Worm (Caenorhabditis elegans) whole organism, late embryonic: ENCODE results near the gene B0416.2.

Experiments used
- K02D7.2 ChIP-seq: sonication (generic microtip); optimal IDR thresholded peaks from 2 replicates; lab custom pipeline; 2017; ENCODE audit warnings: mild to moderate bottlenecking, missing genetic modification characterization, missing compliant biosample characterization
- K09A11.1 ChIP-seq: sonication (generic microtip); optimal IDR thresholded peaks from 2 replicates; lab custom pipeline; 2017; ENCODE audit warnings: antibody characterized with exemption, mild to moderate bottlenecking, missing genetic modification characterization, missing compliant biosample characterization; ENCODE audit not compliant: insufficient read depth
- T23F11.4 ChIP-seq: fragments of 200-800 bp; sonication (Bioruptor generic); optimal IDR thresholded peaks from 2 replicates; lab custom pipeline; 2018; ENCODE audit warnings: mild to moderate bottlenecking, missing genetic modification characterization, missing compliant biosample characterization
- Y22D7AL.16 ChIP-seq: sonication (generic microtip); optimal IDR thresholded peaks from 2 replicates; lab custom pipeline; 2016; ENCODE audit warnings: missing genetic modification characterization, missing compliant biosample characterization
- ahr-1 ChIP-seq: sonication (generic microtip); optimal IDR thresholded peaks from 2 replicates; lab custom pipeline; 2016; ENCODE audit warnings: missing genetic modification characterization, missing compliant biosample characterization
- ceh-18 ChIP-seq: sonication (generic microtip); optimal IDR thresholded peaks from 2 replicates; lab custom pipeline; 2016; ENCODE audit warnings: missing genetic modification characterization, missing compliant biosample characterization
- ceh-19 ChIP-seq: fragments of 200-800 bp; sonication (Bioruptor generic); optimal IDR thresholded peaks from 2 replicates; lab custom pipeline; 2018; ENCODE audit warnings: mild to moderate bottlenecking, missing genetic modification characterization, missing compliant biosample characterization
- ceh-2 ChIP-seq: sonication (generic microtip); optimal IDR thresholded peaks from 2 replicates; lab custom pipeline; 2016; ENCODE audit warnings: missing genotype, missing genetic modification characterization, missing compliant biosample characterization
- ceh-22 ChIP-seq: sonication (generic microtip); optimal IDR thresholded peaks from 2 replicates; lab custom pipeline; 2017; ENCODE audit warnings: missing biosample characterization, missing genetic modification characterization
- ceh-24 ChIP-seq: sonication (generic microtip); optimal IDR thresholded peaks from 2 replicates; lab custom pipeline; 2016; ENCODE audit warnings: mild to moderate bottlenecking, missing genetic modification characterization, missing compliant biosample characterization
- ceh-30 ChIP-seq: fragments of 150-350 bp; optimal IDR thresholded peaks from 2 replicates; lab custom pipeline; 2014; ENCODE audit warnings: missing biosample characterization, missing genetic modification characterization
- ceh-31 ChIP-seq: sonication (generic microtip); optimal IDR thresholded peaks from 2 replicates; lab custom pipeline; 2016; ENCODE audit warnings: missing genetic modification characterization, missing compliant biosample characterization
- ceh-48 ChIP-seq: sonication (generic microtip); optimal IDR thresholded peaks from 2 replicates; lab custom pipeline; 2016; ENCODE audit warnings: missing genetic modification characterization, inconsistent platforms, missing compliant biosample characterization
- ceh-6 ChIP-seq: fragments of 200-800 bp; sonication (Bioruptor generic); optimal IDR thresholded peaks from 2 replicates; lab custom pipeline; 2018; ENCODE audit warnings: mild to moderate bottlenecking, missing genetic modification characterization, missing compliant biosample characterization
- elt-2 ChIP-seq: sonication (generic microtip); optimal IDR thresholded peaks from 2 replicates; lab custom pipeline; 2016; ENCODE audit warnings: missing genetic modification reagents, missing genetic modification characterization, missing compliant biosample characterization
- elt-4 ChIP-seq: sonication (generic microtip); optimal IDR thresholded peaks from 2 replicates; lab custom pipeline; 2016; ENCODE audit warnings: missing genetic modification characterization, missing compliant biosample characterization
- ets-4 ChIP-seq: sonication (generic microtip); optimal IDR thresholded peaks from 2 replicates; lab custom pipeline; 2016; ENCODE audit warnings: missing genetic modification characterization, missing compliant biosample characterization
- eyg-1 ChIP-seq: sonication (generic microtip); optimal IDR thresholded peaks from 2 replicates; lab custom pipeline; 2016; ENCODE audit warnings: missing genotype, missing genetic modification characterization, missing compliant biosample characterization
- fax-1 ChIP-seq: sonication (generic microtip); optimal IDR thresholded peaks from 2 replicates; lab custom pipeline; 2016; ENCODE audit warnings: missing genotype, missing genetic modification characterization, missing compliant biosample characterization
- fkh-10 ChIP-seq: fragments of 150-350 bp; optimal IDR thresholded peaks from 2 replicates; lab custom pipeline; 2014; ENCODE audit warnings: missing biosample characterization, missing genetic modification reagents, missing genetic modification characterization
- gmeb-2 ChIP-seq: sonication (generic microtip); optimal IDR thresholded peaks from 2 replicates; lab custom pipeline; 2016; ENCODE audit warnings: missing genetic modification characterization, inconsistent platforms, missing compliant biosample characterization
- hlh-13 ChIP-seq: fragments of 200-800 bp; sonication (Bioruptor generic); optimal IDR thresholded peaks from 2 replicates; lab custom pipeline; 2018; ENCODE audit warnings: mild to moderate bottlenecking, missing genetic modification characterization, missing compliant biosample characterization
- hlh-15 ChIP-seq: sonication (generic microtip); optimal IDR thresholded peaks from 2 replicates; lab custom pipeline; 2016; ENCODE audit warnings: missing genetic modification characterization, missing compliant biosample characterization
- hlh-30 ChIP-seq: sonication (generic microtip); optimal IDR thresholded peaks from 2 replicates; lab custom pipeline; 2017; ENCODE audit warnings: antibody characterized with exemption, missing genetic modification characterization, missing compliant biosample characterization; ENCODE audit not compliant: insufficient read depth
- hlh-6 ChIP-seq: sonication (generic microtip); optimal IDR thresholded peaks from 2 replicates; lab custom pipeline; 2016; ENCODE audit warnings: missing genotype, missing genetic modification characterization, missing compliant biosample characterization
- hlh-8 ChIP-seq: sonication (generic microtip); optimal IDR thresholded peaks from 2 replicates; lab custom pipeline; 2016; ENCODE audit warnings: missing genotype, missing genetic modification characterization, missing compliant biosample characterization
- lim-6 ChIP-seq: sonication (generic microtip); optimal IDR thresholded peaks from 2 replicates; lab custom pipeline; 2016; ENCODE audit warnings: missing genetic modification characterization, missing compliant biosample characterization
- mec-3 ChIP-seq: sonication (generic microtip); optimal IDR thresholded peaks from 2 replicates; lab custom pipeline; 2016; ENCODE audit warnings: borderline replicate concordance, missing genetic modification characterization, missing compliant biosample characterization
- nfya-1 ChIP-seq: sonication (generic microtip); optimal IDR thresholded peaks from 2 replicates; lab custom pipeline; 2017; ENCODE audit warnings: missing genetic modification characterization, mild to moderate bottlenecking, missing compliant biosample characterization, antibody characterized with exemption, moderate library complexity
- nhr-11 ChIP-seq: fragments of 150-350 bp; optimal IDR thresholded peaks from 2 replicates; lab custom pipeline; 2014; ENCODE audit warnings: missing biosample characterization, missing genetic modification characterization
- npax-4 ChIP-seq: sonication (generic microtip); optimal IDR thresholded peaks from 2 replicates; lab custom pipeline; 2016; ENCODE audit warnings: missing genetic modification characterization, missing compliant biosample characterization
- odd-2 ChIP-seq: sonication (generic microtip); optimal IDR thresholded peaks from 2 replicates; lab custom pipeline; 2017; ENCODE audit warnings: antibody characterized with exemption, mild to moderate bottlenecking, missing genetic modification characterization, missing compliant biosample characterization
- pag-3 ChIP-seq: sonication (generic microtip); optimal IDR thresholded peaks from 2 replicates; lab custom pipeline; 2016; ENCODE audit warnings: missing compliant biosample characterization, missing genetic modification characterization, borderline replicate concordance
- pat-9 ChIP-seq: fragments of 200-800 bp; sonication (Bioruptor generic); optimal IDR thresholded peaks from 2 replicates; lab custom pipeline; 2018; ENCODE audit warnings: mild to moderate bottlenecking, missing genetic modification characterization, moderate library complexity, missing compliant biosample characterization
- pax-1 ChIP-seq: fragments of 150-350 bp; optimal IDR thresholded peaks from 2 replicates; lab custom pipeline; 2014; ENCODE audit warnings: missing biosample characterization, missing genetic modification characterization
- pha-2 ChIP-seq: sonication (generic microtip); optimal IDR thresholded peaks from 2 replicates; lab custom pipeline; 2017; ENCODE audit warnings: mild to moderate bottlenecking, missing genetic modification characterization, missing compliant biosample characterization
- pha-4 ChIP-seq: fragments of 150-350 bp; optimal IDR thresholded peaks from 2 replicates; lab custom pipeline; 2018; ENCODE audit warnings: missing biosample characterization, missing genetic modification reagents, missing genetic modification characterization
- pros-1 ChIP-seq: fragments of 150-350 bp; optimal IDR thresholded peaks from 2 replicates; lab custom pipeline; 2014; ENCODE audit warnings: missing biosample characterization, missing genetic modification reagents, missing genetic modification characterization
- ref-2 ChIP-seq: sonication (generic microtip); optimal IDR thresholded peaks from 2 replicates; lab custom pipeline; 2016; ENCODE audit warnings: missing genetic modification characterization, missing compliant biosample characterization
- sdc-2 ChIP-seq: sonication (generic microtip); optimal IDR thresholded peaks from 2 replicates; lab custom pipeline; 2016; ENCODE audit warnings: missing genotype, missing genetic modification characterization, missing compliant biosample characterization
- syd-9 ChIP-seq: sonication (generic microtip); optimal IDR thresholded peaks from 2 replicates; lab custom pipeline; 2016; ENCODE audit warnings: mild to moderate bottlenecking, missing genetic modification characterization, moderate library complexity, missing compliant biosample characterization
- tbx-2 ChIP-seq: sonication (generic microtip); optimal IDR thresholded peaks from 2 replicates; lab custom pipeline; 2016; ENCODE audit warnings: missing genetic modification characterization, missing compliant biosample characterization
- unc-3 ChIP-seq, 2 experiments: fragments of 200-800 bp in 1 of 2; sonication (Bioruptor generic) in 1 of 2; sonication (generic microtip) in 1 of 2; conservative IDR thresholded peaks in 1 of 2; optimal IDR thresholded peaks in 1 of 2; 2 replicates each; pipeline versions ENCODE4 v1.3.6 to Lab custom; 2016 to 2022; ENCODE audit warnings: missing compliant biosample characterization in 2 of 2, missing genetic modification characterization in 2 of 2, missing genetic modification reagents in 1 of 2
- unc-42 ChIP-seq: sonication (generic microtip); optimal IDR thresholded peaks from 2 replicates; lab custom pipeline; 2016; ENCODE audit warnings: missing genotype, missing genetic modification characterization, missing compliant biosample characterization
- unc-55 ChIP-seq: sonication (generic microtip); optimal IDR thresholded peaks from 2 replicates; lab custom pipeline; 2017; ENCODE audit warnings: missing biosample characterization, missing genetic modification reagents, missing genetic modification characterization
- unc-86 ChIP-seq: sonication (generic microtip); optimal IDR thresholded peaks from 2 replicates; lab custom pipeline; 2016; ENCODE audit warnings: missing genetic modification characterization, missing compliant biosample characterization
- zip-5 ChIP-seq: sonication (generic microtip); optimal IDR thresholded peaks from 2 replicates; lab custom pipeline; 2016; ENCODE audit warnings: missing genetic modification characterization, missing compliant biosample characterization

B0416.2 gene

DNA sequence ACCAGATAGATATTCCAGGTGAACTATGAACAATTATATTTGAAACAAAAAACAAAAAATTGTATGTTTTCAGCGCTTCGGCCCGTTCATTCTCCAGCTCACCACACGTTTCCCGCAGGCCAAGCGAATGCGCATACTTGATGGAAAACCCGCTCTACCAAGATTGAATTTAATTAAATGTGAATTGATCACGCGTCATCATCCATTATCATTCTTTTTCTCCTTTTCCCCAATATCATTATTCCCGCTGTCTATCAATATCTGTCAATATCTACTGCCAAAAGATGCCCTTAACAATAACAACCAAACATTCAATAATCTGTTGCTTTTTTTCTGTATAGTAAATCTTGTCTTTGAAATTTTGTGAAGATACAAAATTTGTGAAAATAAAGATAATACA, 37.3 kb downstream of the B0416.2 start:
- TF ChIP-seq eyg-1 (tag; lab: Kevin White, UChicago) (no peak), gmeb-2 (tag; lab: Kevin White, UChicago) (no peak), ceh-24 (tag; lab: Kevin White, UChicago) (no peak), ceh-19 (GFP tag; lab: Kevin White, UChicago) (no peak), nfya-1 (no peak), hlh-30 (tag; lab: Kevin White, UChicago) (no peak), T23F11.4 (GFP tag; lab: Kevin White, UChicago) (no peak), pha-4 (tag; lab: Kevin White, UChicago) (no peak), fax-1 (no peak), ceh-48 (no peak), ceh-31 (tag; lab: Kevin White, UChicago) (no peak), elt-2 (tag; lab: Kevin White, UChicago) (no peak), odd-2 (tag; lab: Kevin White, UChicago) (no peak), ceh-18 (tag; lab: Kevin White, UChicago) (no peak), unc-3 (GFP tag; conservative IDR thresholded peaks at IDR 0.05; lab: Robert Waterston, UW) (no peak), unc-3 (tag; optimal IDR thresholded peaks at IDR 0.05; lab: Kevin White, UChicago) (no peak), hlh-8 (tag; lab: Kevin White, UChicago) (no peak), ceh-6 (GFP tag; lab: Kevin White, UChicago) (no peak), pax-1 (tag; lab: Kevin White, UChicago) (no peak), pat-9 (tag; lab: Kevin White, UChicago) (no peak)
- TF ChIP-seq, all 69 proteins: peak for 0

DNA sequence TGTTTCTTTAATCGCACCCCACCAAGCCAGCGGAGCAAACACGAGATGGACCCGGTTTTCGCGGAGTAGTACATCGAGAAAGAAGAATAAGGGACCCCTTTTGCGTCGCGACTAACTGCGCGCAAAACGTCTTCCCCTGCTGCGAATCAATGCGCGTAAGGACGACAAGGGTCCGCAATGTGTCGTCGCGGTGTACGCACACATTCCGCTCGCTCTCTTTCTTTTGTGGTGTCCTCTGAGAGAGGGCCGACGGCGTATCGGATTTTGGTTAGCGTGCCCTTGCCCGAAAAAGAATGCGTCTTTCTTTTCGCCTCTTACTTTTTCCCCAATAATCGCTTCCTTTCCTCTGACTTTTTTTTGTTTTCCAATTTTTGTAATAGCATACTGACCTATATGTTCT, 38.9 kb downstream of the B0416.2 start:
- no peak for TF ChIP-seq npax-4 (tag; lab: Kevin White, UChicago)
- TF ChIP-seq Y22D7AL.16, result no peak
- TF ChIP-seq T23F11.4 (GFP tag; lab: Kevin White, UChicago), result no peak
- TF ChIP-seq ets-4 (tag; lab: Kevin White, UChicago), result peak; percentile 24
- no peak for TF ChIP-seq ahr-1 (tag; lab: Kevin White, UChicago)
- TF ChIP-seq ceh-31 (tag; lab: Kevin White, UChicago), result peak; percentile 89
- no peak for TF ChIP-seq K02D7.2
- peak; percentile 86 for TF ChIP-seq tbx-2 (tag; lab: Kevin White, UChicago)
- no peak for TF ChIP-seq odd-2 (tag; lab: Kevin White, UChicago)
- peak; percentile 75 for TF ChIP-seq unc-55 (GFP tag; lab: Kevin White, UChicago)
- TF ChIP-seq sdc-2 (tag; lab: Kevin White, UChicago), result peak; percentile 87
- no peak for TF ChIP-seq pat-9 (tag; lab: Kevin White, UChicago)
- no peak for TF ChIP-seq hlh-13 (GFP tag; lab: Kevin White, UChicago)
- TF ChIP-seq pha-2 (tag; lab: Kevin White, UChicago), result no peak
- no peak for TF ChIP-seq pag-3
- peak; percentile 90 for TF ChIP-seq unc-42
- TF ChIP-seq syd-9 (tag; lab: Kevin White, UChicago), result peak; percentile 19
- peak; percentile 33 for TF ChIP-seq ceh-18 (tag; lab: Kevin White, UChicago)
- TF ChIP-seq ceh-2 (tag; lab: Kevin White, UChicago), result peak; percentile 37
- no peak for TF ChIP-seq elt-4 (tag; lab: Kevin White, UChicago)
- TF ChIP-seq ceh-48, result peak; percentile 81
- TF ChIP-seq gmeb-2 (tag; lab: Kevin White, UChicago), result no peak
- peak; percentile 55 for TF ChIP-seq fkh-10
- TF ChIP-seq lim-6, result peak; percentile 28
- TF ChIP-seq mec-3 (tag; lab: Kevin White, UChicago), result no peak
- TF ChIP-seq hlh-15 (tag; lab: Kevin White, UChicago), result no peak
- TF ChIP-seq ceh-22, result no peak
- no peak for TF ChIP-seq ceh-6 (GFP tag; lab: Kevin White, UChicago)
- peak; percentile 62 for TF ChIP-seq pros-1
- TF ChIP-seq ceh-30 (tag; lab: Kevin White, UChicago), result no peak
- TF ChIP-seq eyg-1 (tag; lab: Kevin White, UChicago), result no peak
- peak; percentile 47 for TF ChIP-seq unc-86 (tag; lab: Kevin White, UChicago)
- TF ChIP-seq zip-5 (tag; lab: Kevin White, UChicago), result no peak
- TF ChIP-seq unc-3 (GFP tag; conservative IDR thresholded peaks at IDR 0.05; lab: Robert Waterston, UW), result 0 out of 2 replicates have a peak, but pooled peaks have one; percentile 32
- TF ChIP-seq unc-3 (tag; optimal IDR thresholded peaks at IDR 0.05; lab: Kevin White, UChicago), result peak; percentile 52
- TF ChIP-seq ceh-24 (tag; lab: Kevin White, UChicago), result no peak
- peak; percentile 84 for TF ChIP-seq ref-2
- TF ChIP-seq K09A11.1 (tag; lab: Kevin White, UChicago), result no peak
- TF ChIP-seq elt-2 (tag; lab: Kevin White, UChicago), result peak; percentile 20
- no peak for TF ChIP-seq pax-1 (tag; lab: Kevin White, UChicago)
- peak; percentile 75 for TF ChIP-seq nfya-1
- TF ChIP-seq ceh-19 (GFP tag; lab: Kevin White, UChicago), result peak; percentile 42
- TF ChIP-seq nhr-11 (tag; lab: Kevin White, UChicago), result no peak
- no peak for TF ChIP-seq hlh-6 (tag; lab: Kevin White, UChicago)
